Worm (Caenorhabditis elegans) whole organism, L1 larva: ENCODE data around the gene crn-3.

Source experiments
- C04F5.9 ChIP-seq: sonication (generic microtip); optimal IDR thresholded peaks from 2 replicates; lab custom pipeline; 2016; ENCODE audit warnings: missing genetic modification characterization, missing compliant biosample characterization
- C34B4.2 ChIP-seq: sonication (generic microtip); optimal IDR thresholded peaks from 2 replicates; lab custom pipeline; 2017; ENCODE audit warnings: mild to moderate bottlenecking, missing genetic modification characterization, missing compliant biosample characterization
- Y116A8C.19 ChIP-seq: sonication (generic microtip); optimal IDR thresholded peaks from 2 replicates; lab custom pipeline; 2016; ENCODE audit warnings: missing compliant biosample characterization, missing genetic modification characterization, borderline replicate concordance
- alr-1 ChIP-seq: fragments of 200-800 bp; sonication (Bioruptor generic); optimal IDR thresholded peaks from 2 replicates; lab custom pipeline; 2018; ENCODE audit warnings: borderline replicate concordance, mild to moderate bottlenecking, missing genetic modification characterization, missing compliant biosample characterization
- aly-2 ChIP-seq: fragments of 150-350 bp; optimal IDR thresholded peaks from 2 replicates; lab custom pipeline; 2014; ENCODE audit warnings: missing biosample characterization, missing genetic modification characterization
- blmp-1 ChIP-seq: fragments of 150-350 bp; optimal IDR thresholded peaks from 2 replicates; lab custom pipeline; 2014; ENCODE audit warnings: missing biosample characterization, missing genetic modification characterization
- ceh-8 ChIP-seq: fragments of 200-800 bp; sonication (Bioruptor generic); optimal IDR thresholded peaks from 2 replicates; lab custom pipeline; 2018; ENCODE audit warnings: mild to moderate bottlenecking, missing genetic modification characterization, moderate library complexity, missing compliant biosample characterization
- ceh-82 ChIP-seq, 3 experiments: fragments of 150-350 bp in 1 of 3; sonication (generic microtip) in 2 of 3; optimal IDR thresholded peaks; 2 replicates each; lab custom pipeline; 2014 to 2017; ENCODE audit warnings: missing biosample characterization in 3 of 3, missing genetic modification characterization in 3 of 3
- ceh-88 ChIP-seq: fragments of 200-800 bp; sonication (Bioruptor generic); IDR thresholded peaks from 2 replicates; pipeline ENCODE4 v1.3.6; 2022; ENCODE audit warnings: missing genetic modification characterization, missing compliant biosample characterization
- ceh-90 ChIP-seq: sonication (generic microtip); optimal IDR thresholded peaks from 2 replicates; lab custom pipeline; 2016; ENCODE audit warnings: missing genetic modification characterization, missing compliant biosample characterization
- efl-1 ChIP-seq, 4 experiments: fragments of 150-350 bp; optimal IDR thresholded peaks in 3 of 4; peaks in 1 of 4; 1 replicate in 1 of 4; 2 replicates in 3 of 4; lab custom pipeline; 2014; ENCODE audit warnings: missing biosample characterization in 2 of 4, missing genetic modification characterization in 2 of 4, missing genetic modification reagents in 2 of 4
- elt-3 ChIP-seq, 6 experiments: fragments of 150-350 bp in 1 of 6; sonication (generic microtip); optimal IDR thresholded peaks; 2 replicates each; lab custom pipeline; 2017 to 2018; ENCODE audit warnings: missing biosample characterization in 6 of 6, missing genetic modification characterization in 6 of 6, inconsistent platforms in 1 of 6
- ets-5 ChIP-seq: fragments of 200-800 bp; sonication (Bioruptor generic); IDR thresholded peaks from 2 replicates; pipeline ENCODE4 v1.3.6; 2022; ENCODE audit warnings: missing genetic modification characterization, missing compliant biosample characterization
- grh-1 ChIP-seq: fragments of 200-800 bp; sonication (Bioruptor generic); IDR thresholded peaks from 2 replicates; pipeline ENCODE4 v1.3.6; 2022; ENCODE audit warnings: missing genetic modification reagents, missing genetic modification characterization, missing compliant biosample characterization
- hpl-2 ChIP-seq: fragments of 150-350 bp; optimal IDR thresholded peaks from 2 replicates; lab custom pipeline; 2014; ENCODE audit warnings: missing biosample characterization, missing genetic modification reagents, missing genetic modification characterization
- lin-13 ChIP-seq: fragments of 150-350 bp; optimal IDR thresholded peaks from 2 replicates; lab custom pipeline; 2014; ENCODE audit warnings: missing biosample characterization, missing genetic modification reagents, missing genetic modification characterization
- lsy-2 ChIP-seq, 2 experiments: fragments of 150-350 bp; optimal IDR thresholded peaks; 2 replicates each; lab custom pipeline; 2014; ENCODE audit warnings: missing biosample characterization in 2 of 2, missing genetic modification characterization in 2 of 2
- mdl-1 ChIP-seq, 2 experiments: fragments of 150-350 bp; optimal IDR thresholded peaks; 2 replicates each; lab custom pipeline; 2014 to 2017; ENCODE audit warnings: missing biosample characterization in 2 of 2, missing genetic modification characterization in 2 of 2, inconsistent platforms in 1 of 2
- mef-2 ChIP-seq: fragments of 150-350 bp; optimal IDR thresholded peaks from 2 replicates; lab custom pipeline; 2014; ENCODE audit warnings: missing biosample characterization, missing genetic modification characterization
- nhr-11 ChIP-seq: fragments of 150-350 bp; optimal IDR thresholded peaks from 2 replicates; lab custom pipeline; 2014; ENCODE audit warnings: missing biosample characterization, missing genetic modification characterization
- nhr-20 ChIP-seq: sonication (generic microtip); optimal IDR thresholded peaks from 2 replicates; lab custom pipeline; 2016; ENCODE audit warnings: mild to moderate bottlenecking, missing genetic modification characterization, missing compliant biosample characterization
- nhr-71 ChIP-seq: sonication (generic microtip); optimal IDR thresholded peaks from 2 replicates; lab custom pipeline; 2016; ENCODE audit warnings: mild to moderate bottlenecking, missing genetic modification characterization, moderate library complexity, missing compliant biosample characterization
- nhr-77 ChIP-seq: fragments of 150-350 bp; optimal IDR thresholded peaks from 2 replicates; lab custom pipeline; 2014; ENCODE audit warnings: missing biosample characterization, missing genetic modification characterization
- nhr-84 ChIP-seq: sonication (generic microtip); optimal IDR thresholded peaks from 2 replicates; lab custom pipeline; 2017; ENCODE audit warnings: missing biosample characterization, missing genetic modification characterization
- nhr-85 ChIP-seq: sonication (generic microtip); peaks from one replicate; lab custom pipeline; 2016; ENCODE audit warnings: missing genetic modification characterization, inconsistent platforms, missing compliant biosample characterization
- pax-3 ChIP-seq: fragments of 200-800 bp; sonication (Bioruptor generic); optimal IDR thresholded peaks from 2 replicates; lab custom pipeline; 2018; ENCODE audit warnings: mild to moderate bottlenecking, missing genetic modification characterization, moderate library complexity, missing compliant biosample characterization
- pqm-1 ChIP-seq: sonication (generic microtip); optimal IDR thresholded peaks from 3 replicates; lab custom pipeline; 2017; ENCODE audit warnings: missing biosample characterization, missing genetic modification characterization
- rnt-1 ChIP-seq: sonication (generic microtip); optimal IDR thresholded peaks from 2 replicates; lab custom pipeline; 2016; ENCODE audit warnings: mild to moderate bottlenecking, missing genetic modification characterization, moderate library complexity, missing compliant biosample characterization
- skn-1 ChIP-seq: fragments of 150-350 bp; optimal IDR thresholded peaks from 2 replicates; lab custom pipeline; 2014; ENCODE audit warnings: missing biosample characterization, missing genetic modification characterization
- snu-23 ChIP-seq: sonication (generic microtip); optimal IDR thresholded peaks from 2 replicates; lab custom pipeline; 2016; ENCODE audit warnings: missing genetic modification characterization, missing compliant biosample characterization
- tbx-2 ChIP-seq: sonication (generic microtip); optimal IDR thresholded peaks from 2 replicates; lab custom pipeline; 2016; ENCODE audit warnings: missing genetic modification characterization, missing compliant biosample characterization
- unc-130 ChIP-seq: fragments of 150-350 bp; optimal IDR thresholded peaks from 2 replicates; lab custom pipeline; 2017; ENCODE audit warnings: missing biosample characterization, missing genetic modification characterization, inconsistent platforms
- unc-86 ChIP-seq: sonication (generic microtip); optimal IDR thresholded peaks from 2 replicates; lab custom pipeline; 2016; ENCODE audit warnings: missing genetic modification characterization, missing compliant biosample characterization
- unc-98 ChIP-seq: fragments of 200-800 bp; sonication (Bioruptor generic); IDR thresholded peaks from 2 replicates; pipeline ENCODE4 v1.3.6; 2022; ENCODE audit warnings: missing genetic modification characterization, missing compliant biosample characterization
- vab-15 ChIP-seq: sonication (generic microtip); optimal IDR thresholded peaks from 2 replicates; lab custom pipeline; 2017; ENCODE audit warnings: missing genotype, mild to moderate bottlenecking, missing genetic modification characterization, missing compliant biosample characterization
- zag-1 ChIP-seq: fragments of 150-350 bp; optimal IDR thresholded peaks from 2 replicates; lab custom pipeline; 2014; ENCODE audit warnings: missing biosample characterization, missing genetic modification characterization
- zip-4 ChIP-seq: fragments of 200-800 bp; sonication (Bioruptor generic); optimal IDR thresholded peaks from 2 replicates; lab custom pipeline; 2018; ENCODE audit warnings: mild to moderate bottlenecking, missing genetic modification characterization, moderate library complexity, missing compliant biosample characterization
- ztf-11 ChIP-seq, 2 experiments: sonication (generic microtip); optimal IDR thresholded peaks; 2 replicates each; lab custom pipeline; 2016 to 2017; ENCODE audit warnings: missing genetic modification characterization in 2 of 2, missing biosample characterization in 1 of 2, missing compliant biosample characterization in 1 of 2
- ztf-4 ChIP-seq: fragments of 150-350 bp; optimal IDR thresholded peaks from 2 replicates; lab custom pipeline; 2014; ENCODE audit warnings: missing biosample characterization, missing genetic modification characterization

Gene crn-3

DNA sequence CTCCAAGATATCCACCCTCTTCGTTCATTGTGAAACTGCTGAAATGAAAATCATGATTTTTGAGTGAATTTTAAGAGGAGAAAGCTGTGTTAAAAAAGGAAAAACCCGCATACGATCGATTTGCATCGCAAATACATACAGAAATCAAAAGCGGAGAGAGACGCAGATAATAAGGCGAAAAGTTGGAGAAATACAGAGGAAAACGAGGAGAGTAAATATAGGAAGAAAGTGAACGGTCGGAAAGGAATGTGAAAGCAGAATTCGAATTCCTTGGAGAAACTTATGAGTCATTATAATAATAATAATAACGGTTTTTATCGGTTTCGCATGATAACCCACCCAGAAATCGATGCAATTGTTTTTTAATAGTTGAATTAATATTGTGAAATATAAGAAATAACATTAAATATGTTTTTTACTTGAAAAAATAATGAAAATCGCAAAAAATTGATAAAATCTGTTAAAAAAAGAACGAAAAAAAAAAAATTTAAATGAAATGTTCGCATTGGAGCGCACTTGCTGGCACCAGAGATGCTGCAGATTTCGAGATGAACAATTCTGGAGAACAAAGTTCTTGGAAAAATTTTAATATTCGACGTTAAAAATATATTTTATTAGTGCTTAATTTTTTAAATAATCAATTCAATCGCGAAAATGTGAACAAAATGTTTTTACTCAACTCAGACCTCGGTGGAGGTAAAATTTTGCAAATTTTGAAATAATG, 19.6 kb downstream of the crn-3 start, which contains the start of gene ccm-3 (continued):
- TF ChIP-seq rnt-1 (peak; percentile 42), ceh-90 (tag; lab: Kevin White, UChicago) (no peak), hpl-2 (GFP tag; lab: Kevin White, UChicago) (no peak), Y116A8C.19 (no peak), ceh-8 (GFP tag; lab: Kevin White, UChicago) (no peak), lsy-2 (tag; optimal IDR thresholded peaks at IDR 0.05; lab: Kevin White, UChicago) (peak; percentile 15 to 77), skn-1 (tag; lab: Kevin White, UChicago) (no peak), pqm-1 (tag; lab: Kevin White, UChicago) (no peak), ztf-4 (tag; lab: Kevin White, UChicago) (no peak), lin-13 (peak; percentile 17), elt-3 (tag; optimal IDR thresholded peaks at IDR 0.05; lab: Kevin White, UChicago) (no peak), grh-1 (GFP tag; lab: Robert Waterston, UW) (no peak), mef-2 (tag; lab: Kevin White, UChicago) (no peak), tbx-2 (no peak)

DNA sequence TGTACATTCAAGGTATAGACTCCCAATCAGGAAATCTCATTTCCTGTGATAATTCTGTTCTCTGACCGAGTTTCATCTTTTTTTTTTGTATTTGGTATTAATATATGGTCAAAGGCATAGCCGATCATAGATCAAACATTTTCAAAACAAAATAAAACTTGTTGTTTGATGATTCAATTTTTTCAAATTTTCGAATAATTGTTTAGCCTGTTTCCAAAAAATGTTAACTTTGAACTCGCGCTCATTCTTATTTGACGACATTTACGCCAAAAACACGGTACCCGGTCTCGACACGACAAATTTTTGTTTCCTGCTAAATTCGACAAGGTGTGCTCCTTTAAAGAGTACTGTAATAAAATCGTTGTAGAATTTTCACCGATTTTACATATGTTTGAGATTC, 21.0 kb downstream of the crn-3 start:
- TF ChIP-seq ceh-88 (GFP tag; lab: Robert Waterston, UW) (no peak), vab-15 (tag; lab: Kevin White, UChicago) (no peak), efl-1 (optimal IDR thresholded peaks at IDR 0.05; lab: Kevin White, UChicago) (no peak), efl-1 (GFP tag; optimal IDR thresholded peaks at IDR 0.05 in 1 of 2; lab: Kevin White, UChicago) (peak in 1 of 2 experiments; percentile 65), alr-1 (tag; lab: Kevin White, UChicago) (no peak)

DNA sequence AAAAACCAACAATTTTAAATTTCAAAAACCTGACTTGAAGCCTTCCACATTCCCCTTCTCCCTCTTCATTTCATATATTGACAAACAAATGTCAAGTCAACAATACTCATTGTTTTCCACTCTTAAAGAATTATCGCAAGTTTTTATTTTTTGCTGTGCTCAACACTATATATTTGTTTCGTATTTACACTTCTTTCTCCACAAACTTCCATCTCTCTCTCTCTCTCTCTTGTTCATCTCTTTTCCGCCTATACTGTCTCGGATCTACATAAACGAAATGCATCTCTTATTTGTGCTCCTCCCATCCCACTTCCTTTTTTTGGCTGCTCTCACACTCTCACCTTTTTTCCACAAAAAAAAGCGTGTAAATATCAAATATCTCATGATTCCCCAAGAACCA, 24.9 kb downstream of the crn-3 start, which contains the start of gene C14A4.12:
TSS of gene C14A4.12 (plus strand) at position 301 of the 400 bp plus-strand sequence.
- no peak for TF ChIP-seq unc-130
- no peak for TF ChIP-seq C04F5.9 (tag; lab: Kevin White, UChicago)
- TF ChIP-seq ceh-82 (tag; optimal IDR thresholded peaks at IDR 0.05; lab: Kevin White, UChicago) = no peak
- TF ChIP-seq nhr-85 = no peak
- TF ChIP-seq unc-86 (tag; lab: Kevin White, UChicago) = no peak
- no peak for TF ChIP-seq lsy-2 (tag; optimal IDR thresholded peaks at IDR 0.05; lab: Kevin White, UChicago)
- TF ChIP-seq unc-98 = no peak
- TF ChIP-seq zag-1 (tag; lab: Kevin White, UChicago) = no peak
- no peak for TF ChIP-seq aly-2 (tag; lab: Kevin White, UChicago)

DNA sequence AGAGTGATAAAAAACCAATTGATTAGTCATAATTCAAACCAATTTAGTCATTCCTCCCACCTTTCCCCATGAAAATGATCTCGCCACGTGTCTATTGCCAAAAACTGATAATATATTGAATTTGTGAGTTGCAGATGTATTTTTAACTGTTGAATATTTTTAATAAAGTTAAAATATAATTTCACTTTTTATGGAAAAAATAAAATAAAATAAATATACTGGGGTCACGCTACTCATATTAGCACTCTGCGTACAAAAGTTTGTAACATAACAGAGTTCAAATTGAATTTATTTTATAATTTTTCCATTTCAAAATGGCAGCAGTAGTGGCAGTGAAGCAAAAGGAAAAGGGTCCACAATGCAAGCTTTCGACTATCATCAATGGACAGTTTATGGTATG, 30.3 kb downstream of the crn-3 start, which contains the start of gene C14A4.13:
TSS of gene C14A4.13 (plus strand) at position 301 of the 400 bp plus-strand sequence.
- no peak for TF ChIP-seq ztf-11 (tag; optimal IDR thresholded peaks at IDR 0.05; lab: Kevin White, UChicago)
- no peak for TF ChIP-seq snu-23
- TF ChIP-seq pax-3 (tag; lab: Kevin White, UChicago) = no peak
- TF ChIP-seq nhr-84 (tag; lab: Kevin White, UChicago) = no peak
- TF ChIP-seq C34B4.2 = no peak
- TF ChIP-seq nhr-11 (tag; lab: Kevin White, UChicago) = no peak
- TF ChIP-seq nhr-77 = no peak
- no peak for TF ChIP-seq unc-98
- TF ChIP-seq nhr-71 (tag; lab: Kevin White, UChicago) = no peak
- no peak for TF ChIP-seq Y116A8C.19
- no peak for TF ChIP-seq zip-4 (GFP tag; lab: Kevin White, UChicago)
- TF ChIP-seq mdl-1 (tag; optimal IDR thresholded peaks at IDR 0.05; lab: Kevin White, UChicago) = no peak
- no peak for TF ChIP-seq vab-15 (tag; lab: Kevin White, UChicago)
- TF ChIP-seq blmp-1 = no peak
- TF ChIP-seq skn-1 (tag; lab: Kevin White, UChicago) = no peak
- TF ChIP-seq nhr-20 = no peak
- no peak for TF ChIP-seq ets-5 (GFP tag; lab: Robert Waterston, UW)
